Worm (Caenorhabditis elegans): ENCODE results near the gene T23B12.11.

The T23B12.11 gene

DNA sequence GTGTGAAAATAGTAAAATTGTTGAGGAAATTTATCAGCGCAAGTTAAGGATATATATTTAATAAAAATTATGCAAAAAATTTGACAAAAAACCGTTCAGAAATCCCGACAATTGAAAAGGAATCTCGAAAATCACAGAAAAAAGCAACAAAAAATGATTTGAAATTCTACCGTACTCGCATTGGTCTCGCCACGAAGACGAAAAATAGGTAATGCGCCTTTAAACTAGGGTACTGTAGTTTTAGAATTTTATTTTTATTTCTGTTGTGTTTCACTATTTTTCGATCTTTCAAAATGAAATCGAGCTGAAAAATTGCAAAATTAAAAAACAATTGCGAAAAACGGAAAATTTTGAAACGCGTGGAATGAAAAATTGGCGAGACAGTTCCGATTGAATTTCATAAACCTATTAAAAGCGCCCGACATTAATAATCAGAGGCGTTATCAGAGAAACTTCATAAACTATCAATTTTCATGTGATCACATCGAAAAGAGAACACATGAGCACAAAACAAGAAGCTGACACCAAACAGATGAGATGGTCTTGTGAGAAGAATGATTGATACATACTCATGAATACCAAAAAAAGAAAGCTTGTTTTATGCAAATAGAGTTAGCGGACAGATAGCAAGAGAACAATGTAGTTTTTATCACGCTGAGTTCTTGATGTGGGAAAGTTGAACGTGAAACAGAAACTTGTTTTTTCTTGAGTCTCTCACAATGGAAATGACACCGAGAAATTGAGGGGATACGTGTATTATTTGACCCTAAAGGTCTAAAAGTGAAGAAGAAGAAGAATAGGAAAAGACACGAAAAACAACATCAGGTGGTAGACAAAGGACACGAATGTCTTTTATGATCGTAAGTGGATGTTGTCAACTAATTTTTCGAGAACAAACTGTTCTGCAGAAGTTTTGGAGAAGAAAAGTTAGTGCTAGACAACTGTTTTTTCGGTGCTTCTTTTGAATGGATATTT, 30.1 kb upstream of the T23B12.11 start:
- TF ChIP-seq ref-1 (GFP tag; conservative IDR thresholded peaks at IDR 0.05) (no peak), tab-1 (GFP tag; IDR thresholded peaks at IDR 0.05) (no peak), klf-2 (GFP tag; conservative IDR thresholded peaks at IDR 0.05) (no peak), cog-1 (tag; optimal IDR thresholded peaks at IDR 0.05) (no peak), med-1 (GFP tag; optimal IDR thresholded peaks at IDR 0.05; ENCODE audit: insufficient read depth) (no peak), flt-1 (GFP tag; IDR thresholded peaks at IDR 0.05) (no peak), ztf-23 (GFP tag; IDR thresholded peaks at IDR 0.05) (no peak), ztf-29 (GFP tag; IDR thresholded peaks at IDR 0.05) (no peak), T22C8.4 (GFP tag; IDR thresholded peaks at IDR 0.05) (no peak)

DNA sequence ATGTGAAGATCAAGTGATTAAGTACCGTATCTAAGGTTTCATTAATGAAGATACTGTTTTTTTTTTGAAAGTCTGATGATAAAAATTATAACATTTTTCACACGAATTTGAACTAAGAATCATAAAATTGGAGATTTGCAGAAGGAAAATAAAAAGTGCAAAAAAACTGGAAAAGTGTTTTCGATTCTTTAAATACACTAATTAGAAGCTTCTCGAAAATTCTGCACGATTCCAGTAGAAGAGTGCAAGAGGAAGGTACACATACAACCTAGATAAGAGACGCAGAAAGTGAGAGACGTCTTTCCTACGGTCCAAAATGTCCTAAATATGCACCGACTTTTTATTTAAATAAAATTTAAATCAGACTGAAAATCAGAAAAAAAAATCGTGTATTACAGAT, 29.0 kb upstream of the T23B12.11 start:
- TF ChIP-seq ref-1 (GFP tag; conservative IDR thresholded peaks at IDR 0.05) (no peak), ztf-29 (GFP tag; IDR thresholded peaks at IDR 0.05) (no peak), cog-1 (tag; optimal IDR thresholded peaks at IDR 0.05) (no peak)

DNA sequence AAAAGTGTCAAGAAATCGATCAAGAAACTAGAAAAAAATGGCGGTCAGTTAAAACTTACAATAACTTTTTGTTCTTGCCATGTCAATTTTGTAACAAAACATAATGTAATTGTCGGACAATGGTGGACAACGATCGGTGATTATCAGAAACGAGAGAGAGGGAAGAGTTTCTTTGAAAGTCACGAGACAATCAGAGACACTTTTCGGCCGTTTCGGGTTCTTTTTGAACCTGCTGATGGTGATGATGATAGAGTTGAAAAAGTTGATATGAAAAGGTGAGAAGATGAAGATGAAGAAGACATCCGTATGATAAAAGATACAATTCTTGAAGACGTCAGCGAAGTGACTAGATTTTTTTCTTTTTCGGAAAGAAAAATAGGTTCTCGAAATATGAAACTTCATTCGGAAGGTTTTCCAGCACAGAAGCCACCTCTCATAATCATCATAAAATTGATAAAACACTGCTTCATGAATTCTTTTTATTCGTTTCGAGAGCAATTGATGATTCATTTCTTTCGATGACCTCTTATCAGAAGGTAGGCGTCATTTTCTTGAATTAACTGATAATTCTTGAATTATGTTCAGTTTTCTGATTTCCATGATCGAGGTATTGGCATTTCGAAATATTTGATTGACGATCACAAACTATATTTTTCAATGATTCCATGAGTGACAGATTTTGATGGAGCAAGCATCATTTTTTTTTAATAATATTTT, 28.3 kb upstream of the T23B12.11 start:
- TF ChIP-seq klf-2 (GFP tag; conservative IDR thresholded peaks at IDR 0.05) (no peak), ref-1 (GFP tag; conservative IDR thresholded peaks at IDR 0.05) (no peak), med-1 (GFP tag; optimal IDR thresholded peaks at IDR 0.05; ENCODE audit: insufficient read depth) (no peak), flt-1 (GFP tag; IDR thresholded peaks at IDR 0.05) (no peak)

DNA sequence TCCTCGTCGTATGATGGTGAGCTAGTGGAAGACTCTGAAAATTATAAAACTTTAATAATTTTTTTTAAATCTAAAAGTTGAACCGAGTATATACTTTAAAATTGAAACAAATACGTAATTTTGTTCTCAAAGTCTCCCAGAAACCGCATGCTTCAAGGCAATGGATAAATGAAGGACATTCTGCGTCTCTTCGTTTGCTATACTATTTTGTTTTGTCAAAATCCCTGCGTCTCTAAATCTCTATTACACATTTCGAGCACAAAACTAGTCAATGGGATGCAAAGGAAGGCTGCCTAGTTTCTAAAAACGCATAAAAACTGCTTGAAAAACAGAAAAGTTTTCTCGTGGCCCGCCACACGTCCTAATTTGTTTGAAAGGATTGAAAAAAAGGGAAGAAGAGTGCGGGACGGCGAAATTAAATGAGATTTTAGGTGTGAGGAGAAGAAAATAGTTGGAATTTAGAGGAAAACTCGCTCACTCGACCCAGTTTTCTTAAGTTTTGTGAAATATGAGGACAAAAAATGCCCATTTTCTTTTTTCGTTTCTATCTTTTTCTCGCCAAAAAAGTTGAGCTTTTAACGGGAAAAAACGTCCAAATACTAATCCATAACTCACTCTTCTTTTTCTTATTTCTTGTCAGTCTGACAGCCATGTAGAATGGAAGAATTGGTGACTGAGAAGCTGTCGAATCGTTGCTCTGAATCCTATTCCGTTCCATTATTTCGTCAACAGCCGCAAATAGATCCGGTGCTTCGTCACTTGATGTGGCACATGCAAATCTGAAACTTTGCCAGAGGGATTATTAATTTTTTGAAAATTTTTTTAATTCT, 26.4 kb upstream of the T23B12.11 start:
- TF ChIP-seq klf-2 (GFP tag; conservative IDR thresholded peaks at IDR 0.05) (no peak), ztf-23 (GFP tag; IDR thresholded peaks at IDR 0.05) (no peak), cog-1 (tag; optimal IDR thresholded peaks at IDR 0.05) (no peak), med-1 (GFP tag; optimal IDR thresholded peaks at IDR 0.05; ENCODE audit: insufficient read depth) (no peak), ztf-29 (GFP tag; IDR thresholded peaks at IDR 0.05) (no peak), tab-1 (GFP tag; IDR thresholded peaks at IDR 0.05) (no peak), flt-1 (GFP tag; IDR thresholded peaks at IDR 0.05) (no peak), ref-1 (GFP tag; conservative IDR thresholded peaks at IDR 0.05) (no peak), T22C8.4 (GFP tag; IDR thresholded peaks at IDR 0.05) (no peak)

DNA sequence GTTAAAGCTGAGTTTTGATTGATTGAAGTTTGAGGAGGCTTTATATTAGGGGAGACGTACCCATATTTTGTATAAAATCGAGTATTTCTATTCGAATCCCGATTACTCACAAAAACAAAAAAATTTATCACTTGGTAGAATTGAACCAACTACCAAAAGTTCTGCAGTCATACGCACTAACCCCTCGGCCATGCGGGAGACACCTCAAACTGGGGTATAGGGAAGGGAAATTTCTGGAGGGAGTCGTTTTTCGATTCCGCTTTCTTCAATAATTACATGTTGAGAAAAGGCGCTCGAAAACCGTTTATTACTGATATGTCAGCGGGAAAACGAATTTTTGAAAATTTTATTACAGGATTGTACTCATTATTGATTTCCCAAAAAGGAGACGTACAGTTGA, 23.9 kb upstream of the T23B12.11 start:
- peak; percentile 83; the same call in 1 of the 2 replicates for TF ChIP-seq tab-1 (GFP tag; IDR thresholded peaks at IDR 0.05)
- TF ChIP-seq ztf-23 (GFP tag; IDR thresholded peaks at IDR 0.05), result peak; percentile 70; the same call in 1 of the 2 replicates
- TF ChIP-seq ztf-29 (GFP tag; IDR thresholded peaks at IDR 0.05), result 0 out of 2 replicates have a peak, but pooled peaks have one; percentile 35
- peak; percentile 71 for TF ChIP-seq ref-1 (GFP tag; conservative IDR thresholded peaks at IDR 0.05)
- peak; percentile 82 for TF ChIP-seq flt-1 (GFP tag; IDR thresholded peaks at IDR 0.05)
- peak; percentile 72 for TF ChIP-seq T22C8.4 (GFP tag; IDR thresholded peaks at IDR 0.05)

DNA sequence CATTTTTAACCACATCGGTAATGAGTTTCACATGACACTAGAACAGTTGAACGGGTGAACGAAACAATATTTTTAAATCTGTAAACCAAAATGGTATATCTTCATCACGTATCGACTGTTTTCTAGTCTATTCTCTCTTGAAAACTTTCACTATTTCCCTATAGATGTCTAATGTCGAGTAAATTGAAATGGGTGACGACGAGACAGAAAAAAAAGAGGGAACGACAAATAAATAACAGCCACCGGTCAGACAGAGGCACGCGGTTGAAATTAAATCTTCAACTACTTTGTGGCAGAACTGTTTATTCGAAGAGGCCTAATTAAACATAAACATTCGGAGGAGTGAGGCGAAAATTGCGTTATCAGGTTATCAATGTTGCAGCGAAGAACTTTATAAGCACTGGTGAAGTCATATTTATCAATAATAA, 20.8 kb upstream of the T23B12.11 start:
- no peak for TF ChIP-seq ztf-29 (GFP tag; IDR thresholded peaks at IDR 0.05)
- TF ChIP-seq med-1 (GFP tag; optimal IDR thresholded peaks at IDR 0.05; ENCODE audit: insufficient read depth), result no peak
- TF ChIP-seq flt-1 (GFP tag; IDR thresholded peaks at IDR 0.05), result no peak
- no peak for TF ChIP-seq cog-1 (tag; optimal IDR thresholded peaks at IDR 0.05)
- TF ChIP-seq ztf-23 (GFP tag; IDR thresholded peaks at IDR 0.05), result no peak
- TF ChIP-seq T22C8.4 (GFP tag; IDR thresholded peaks at IDR 0.05), result no peak
- TF ChIP-seq ref-1 (GFP tag; conservative IDR thresholded peaks at IDR 0.05), result no peak
- TF ChIP-seq klf-2 (GFP tag; conservative IDR thresholded peaks at IDR 0.05), result no peak
- TF ChIP-seq tab-1 (GFP tag; IDR thresholded peaks at IDR 0.05), result no peak

DNA sequence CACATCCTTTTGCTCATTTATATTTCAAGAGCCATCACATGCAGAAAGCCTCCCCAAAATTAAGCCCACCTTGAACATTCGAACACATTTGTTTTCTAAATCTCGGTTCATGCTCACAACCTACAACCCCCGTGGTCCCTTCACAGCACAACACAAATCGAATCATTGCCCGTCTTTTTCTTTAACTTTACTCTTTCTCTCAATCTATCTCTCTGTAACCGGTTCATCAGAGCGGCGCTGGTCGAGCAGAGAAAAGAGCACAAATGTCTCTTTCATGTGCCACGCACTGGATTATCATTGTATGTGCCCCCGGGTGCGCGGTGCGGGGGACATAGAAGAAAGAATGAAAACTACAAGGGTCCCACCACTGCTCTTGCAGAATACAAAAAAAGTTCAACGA, 19.9 kb upstream of the T23B12.11 start:
- TF ChIP-seq T22C8.4 (GFP tag; IDR thresholded peaks at IDR 0.05) (no peak), ztf-29 (GFP tag; IDR thresholded peaks at IDR 0.05) (no peak), klf-2 (GFP tag; conservative IDR thresholded peaks at IDR 0.05) (no peak), tab-1 (GFP tag; IDR thresholded peaks at IDR 0.05) (no peak)

DNA sequence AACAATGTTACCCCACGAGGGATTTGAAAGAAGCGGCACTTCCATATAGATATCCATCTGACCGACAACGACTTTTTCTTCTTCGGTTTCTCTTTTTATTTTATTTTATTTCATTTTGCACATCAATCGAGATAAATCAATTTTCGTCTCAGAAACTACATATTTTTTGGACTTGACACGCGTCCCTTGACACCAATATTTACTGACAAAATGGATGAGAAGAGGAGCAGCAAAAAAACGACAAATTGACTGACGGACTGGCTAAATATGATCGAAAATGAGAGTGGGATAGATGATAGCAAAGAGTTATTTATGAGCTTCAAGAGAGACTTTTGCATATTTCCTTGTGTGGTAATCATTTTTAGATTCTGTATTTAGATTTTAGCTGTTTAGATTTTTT, 17.8 kb upstream of the T23B12.11 start:
- TF ChIP-seq med-1 (GFP tag; optimal IDR thresholded peaks at IDR 0.05; ENCODE audit: insufficient read depth), result no peak

DNA sequence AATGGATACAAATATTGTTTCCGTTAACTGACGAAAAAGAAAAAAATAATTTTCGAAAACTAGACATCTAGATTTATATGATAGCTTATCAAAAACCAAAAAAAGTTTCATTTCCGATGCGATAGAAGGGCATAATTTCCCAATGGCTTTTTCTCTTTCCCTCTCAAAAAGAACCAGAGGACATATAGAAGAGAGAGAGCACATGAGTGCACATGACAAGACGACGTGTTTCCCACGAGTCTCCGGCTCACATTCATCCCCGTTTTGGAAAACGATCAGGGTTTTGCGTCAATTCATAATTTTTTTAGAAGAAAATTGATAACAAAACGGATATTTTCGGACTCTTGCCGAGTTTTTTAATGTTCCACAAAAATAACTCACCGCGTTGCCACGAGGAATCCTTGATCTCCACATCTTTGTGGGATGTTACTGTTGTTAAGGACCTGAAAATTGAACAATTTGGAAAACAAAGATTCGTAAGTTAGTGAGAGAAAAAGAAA, 10.8 kb upstream of the T23B12.11 start, which contains the start of gene lmd-3:
lmd-3 (minus strand) TSS at position 450 of the 500 bp plus-strand sequence.
- TF ChIP-seq T22C8.4 (GFP tag; IDR thresholded peaks at IDR 0.05) (no peak), ref-1 (GFP tag; conservative IDR thresholded peaks at IDR 0.05) (no peak), ztf-23 (GFP tag; IDR thresholded peaks at IDR 0.05) (no peak), klf-2 (GFP tag; conservative IDR thresholded peaks at IDR 0.05) (no peak)
